Worm (Caenorhabditis elegans) whole organism, young adult: ENCODE results near the gene phf-14.

Experiments
- B0336.3 ChIP-seq: fragments of 200-800 bp; sonication (Bioruptor generic); IDR thresholded peaks from 2 replicates; pipeline ENCODE4 v1.3.6; 2022; ENCODE audit warnings: missing genetic modification characterization, missing compliant biosample characterization
- D2030.7 ChIP-seq: fragments of 200-800 bp; sonication (Bioruptor generic); IDR thresholded peaks from 2 replicates; pipeline ENCODE4 v1.3.6; 2022; ENCODE audit warnings: missing genetic modification reagents, missing genetic modification characterization, missing compliant biosample characterization
- F10E7.11 ChIP-seq: sonication (generic microtip); optimal IDR thresholded peaks from 2 replicates; lab custom pipeline; 2017; ENCODE audit warnings: mild to moderate bottlenecking, missing genetic modification characterization, moderate library complexity, missing compliant biosample characterization
- F33H1.4 ChIP-seq: fragments of 200-800 bp; sonication (Bioruptor generic); IDR thresholded peaks from 2 replicates; pipeline ENCODE4 v1.3.6; 2022; ENCODE audit warnings: missing genetic modification reagents, missing genetic modification characterization, missing compliant biosample characterization
- F37B4.10 ChIP-seq: fragments of 200-800 bp; sonication (Bioruptor generic); IDR thresholded peaks from 2 replicates; pipeline ENCODE4 v1.3.6; 2022; ENCODE audit warnings: missing genetic modification characterization, missing compliant biosample characterization
- F55B11.4 ChIP-seq: sonication (generic microtip); optimal IDR thresholded peaks from 2 replicates; lab custom pipeline; 2016; ENCODE audit warnings: missing compliant biosample characterization, missing genetic modification characterization, borderline replicate concordance; ENCODE audit not compliant: insufficient read depth
- F57C9.4 ChIP-seq: sonication (generic microtip); optimal IDR thresholded peaks from 2 replicates; lab custom pipeline; 2017; ENCODE audit warnings: mild to moderate bottlenecking, missing genetic modification characterization, missing compliant biosample characterization
- T26A5.8 ChIP-seq: sonication (generic microtip); optimal IDR thresholded peaks from 2 replicates; lab custom pipeline; 2016; ENCODE audit warnings: missing genetic modification characterization, missing compliant biosample characterization
- Y53F4B.3 ChIP-seq: fragments of 200-800 bp; sonication (Bioruptor generic); IDR thresholded peaks from 2 replicates; pipeline ENCODE4 v1.3.6; 2022; ENCODE audit warnings: missing genetic modification reagents, missing genetic modification characterization, missing compliant biosample characterization
- Y79H2A.3 ChIP-seq: fragments of 200-800 bp; sonication (Bioruptor generic); conservative IDR thresholded peaks from 2 replicates; pipeline ENCODE4 v1.3.6; 2022; ENCODE audit warnings: missing genetic modification reagents, missing genetic modification characterization, missing compliant biosample characterization
- ZK185.1 ChIP-seq: sonication (generic microtip); optimal IDR thresholded peaks from 2 replicates; lab custom pipeline; 2016; ENCODE audit warnings: mild to moderate bottlenecking, missing genetic modification characterization, missing compliant biosample characterization; ENCODE audit not compliant: poor library complexity, severe bottlenecking
- akir-1 ChIP-seq: fragments of 200-800 bp; sonication (Bioruptor generic); optimal IDR thresholded peaks from 2 replicates; lab custom pipeline; 2018; ENCODE audit warnings: mild to moderate bottlenecking, missing genetic modification characterization, moderate library complexity, missing compliant biosample characterization
- aptf-2 ChIP-seq: fragments of 200-800 bp; sonication (Bioruptor generic); conservative IDR thresholded peaks from 2 replicates; pipeline ENCODE4 v1.3.6; 2022; ENCODE audit warnings: missing genetic modification reagents, missing genetic modification characterization, missing compliant biosample characterization
- athp-1 ChIP-seq: sonication (generic microtip); optimal IDR thresholded peaks from 2 replicates; lab custom pipeline; 2017; ENCODE audit warnings: mild to moderate bottlenecking, missing genetic modification characterization, missing compliant biosample characterization
- attf-5 ChIP-seq: fragments of 200-800 bp; sonication (Bioruptor generic); optimal IDR thresholded peaks from 2 replicates; lab custom pipeline; 2018; ENCODE audit warnings: mild to moderate bottlenecking, missing genetic modification characterization, missing compliant biosample characterization
- attf-6 ChIP-seq: fragments of 200-800 bp; sonication (Bioruptor generic); IDR thresholded peaks from 2 replicates; pipeline ENCODE4 v1.3.6; 2022; ENCODE audit warnings: missing genetic modification reagents, missing genetic modification characterization, missing compliant biosample characterization
- ccch-3 ChIP-seq: fragments of 200-800 bp; sonication (Bioruptor generic); optimal IDR thresholded peaks from 2 replicates; lab custom pipeline; 2018; ENCODE audit warnings: mild to moderate bottlenecking, missing genetic modification characterization, missing compliant biosample characterization
- cebp-1 ChIP-seq, 2 experiments: fragments of 200-800 bp in 1 of 2; sonication (Bioruptor generic) in 1 of 2; sonication (generic microtip) in 1 of 2; IDR thresholded peaks in 1 of 2; optimal IDR thresholded peaks in 1 of 2; 2 replicates each; pipeline versions ENCODE4 v1.3.6 to Lab custom; 2017 to 2022; ENCODE audit warnings: missing compliant biosample characterization in 2 of 2, missing genetic modification characterization in 2 of 2, mild to moderate bottlenecking in 1 of 2, missing genetic modification reagents in 1 of 2, moderate library complexity in 1 of 2
- ceh-100 ChIP-seq: fragments of 200-800 bp; sonication (Bioruptor generic); IDR thresholded peaks from 2 replicates; pipeline ENCODE4 v1.3.6; 2022; ENCODE audit warnings: missing genetic modification reagents, missing genetic modification characterization, missing compliant biosample characterization
- ceh-27 ChIP-seq: fragments of 200-800 bp; sonication (Bioruptor generic); optimal IDR thresholded peaks from 2 replicates; lab custom pipeline; 2018; ENCODE audit warnings: mild to moderate bottlenecking, missing genetic modification characterization, moderate library complexity, missing compliant biosample characterization
- chd-7 ChIP-seq: sonication (generic microtip); optimal IDR thresholded peaks from 2 replicates; lab custom pipeline; 2016; ENCODE audit warnings: mild to moderate bottlenecking, missing genetic modification characterization, moderate library complexity, missing compliant biosample characterization
- die-1 ChIP-seq: sonication (generic microtip); optimal IDR thresholded peaks from 2 replicates; lab custom pipeline; 2016; ENCODE audit warnings: missing genotype, mild to moderate bottlenecking, missing genetic modification characterization, missing compliant biosample characterization
- dox-1 ChIP-seq: fragments of 200-800 bp; sonication (Bioruptor generic); IDR thresholded peaks from 2 replicates; pipeline ENCODE4 v1.3.6; 2022; ENCODE audit warnings: missing genetic modification reagents, missing genetic modification characterization, missing compliant biosample characterization
- ekl-4 ChIP-seq: fragments of 200-800 bp; sonication (Bioruptor generic); IDR thresholded peaks from 2 replicates; pipeline ENCODE4 v1.3.6; 2022; ENCODE audit warnings: missing genetic modification reagents, missing genetic modification characterization, missing compliant biosample characterization
- him-1 ChIP-seq: sonication (generic microtip); optimal IDR thresholded peaks from 2 replicates; lab custom pipeline; 2016; ENCODE audit warnings: missing genotype, missing genetic modification reagents, missing genetic modification characterization, missing compliant biosample characterization
- hrde-1 ChIP-seq: sonication (generic microtip); optimal IDR thresholded peaks from 2 replicates; lab custom pipeline; 2016; ENCODE audit warnings: missing genetic modification characterization, mild to moderate bottlenecking, missing compliant biosample characterization, moderate library complexity, missing genotype, missing genetic modification reagents, borderline replicate concordance
- let-526 ChIP-seq: fragments of 200-800 bp; sonication (Bioruptor generic); IDR thresholded peaks from 2 replicates; pipeline ENCODE4 v1.3.6; 2022; ENCODE audit warnings: missing genetic modification reagents, missing genetic modification characterization, missing compliant biosample characterization
- lin-35 ChIP-seq, 3 experiments: fragments of 150-350 bp in 2 of 3; sonication (generic microtip) in 1 of 3; optimal IDR thresholded peaks; 2 replicates each; lab custom pipeline; 2014 to 2018; ENCODE audit warnings: missing biosample characterization in 3 of 3, missing genetic modification characterization in 3 of 3, missing genetic modification reagents in 3 of 3
- lsy-27 ChIP-seq: sonication (generic microtip); optimal IDR thresholded peaks from 2 replicates; lab custom pipeline; 2017; ENCODE audit warnings: missing genetic modification characterization, mild to moderate bottlenecking, missing compliant biosample characterization, antibody characterized with exemption, missing genotype, borderline replicate concordance; ENCODE audit not compliant: insufficient read depth
- madf-10 ChIP-seq: sonication (generic microtip); optimal IDR thresholded peaks from 2 replicates; lab custom pipeline; 2016; ENCODE audit warnings: mild to moderate bottlenecking, missing genetic modification characterization, missing compliant biosample characterization
- madf-6 ChIP-seq: fragments of 200-800 bp; sonication (Bioruptor generic); IDR thresholded peaks from 2 replicates; pipeline ENCODE4 v1.3.6; 2022; ENCODE audit warnings: missing genetic modification reagents, missing genetic modification characterization, missing compliant biosample characterization
- mel-28 ChIP-seq: sonication (generic microtip); optimal IDR thresholded peaks from 2 replicates; lab custom pipeline; 2016; ENCODE audit warnings: borderline replicate concordance, mild to moderate bottlenecking, missing genetic modification characterization, missing compliant biosample characterization
- nfya-1 ChIP-seq: sonication (generic microtip); optimal IDR thresholded peaks from 2 replicates; lab custom pipeline; 2017; ENCODE audit warnings: antibody characterized with exemption, missing compliant biosample characterization, missing genetic modification characterization, borderline replicate concordance; ENCODE audit not compliant: insufficient read depth
- nhr-179 ChIP-seq: sonication (generic microtip); optimal IDR thresholded peaks from 2 replicates; lab custom pipeline; 2016; ENCODE audit warnings: mild to moderate bottlenecking, missing genetic modification characterization, missing compliant biosample characterization
- pha-4 ChIP-seq: fragments of 150-350 bp; sonication (generic microtip); optimal IDR thresholded peaks from 2 replicates; lab custom pipeline; 2014; ENCODE audit warnings: missing biosample characterization, missing genetic modification reagents, missing genetic modification characterization
- sea-2 ChIP-seq: fragments of 200-800 bp; sonication (Bioruptor generic); IDR thresholded peaks from 2 replicates; pipeline ENCODE4 v1.3.6; 2022; ENCODE audit warnings: missing genetic modification characterization, missing compliant biosample characterization
- snpc-3.4 ChIP-seq: sonication (generic microtip); optimal IDR thresholded peaks from 2 replicates; lab custom pipeline; 2017; ENCODE audit warnings: missing genetic modification characterization, mild to moderate bottlenecking, missing compliant biosample characterization, antibody characterized with exemption, moderate library complexity, missing genotype, missing genetic modification reagents
- snpc-4 ChIP-seq, 5 experiments: fragments of 150-350 bp in 1 of 5; sonication (generic microtip) in 4 of 5; optimal IDR thresholded peaks; 2 replicates each; lab custom pipeline; 2014 to 2018; ENCODE audit warnings: missing genetic modification characterization in 5 of 5, missing biosample characterization in 3 of 5, antibody characterized with exemption in 2 of 5, mild to moderate bottlenecking in 2 of 5, missing compliant biosample characterization in 2 of 5, missing genotype in 2 of 5, moderate library complexity in 2 of 5, missing genetic modification reagents in 1 of 5
- somi-1 ChIP-seq: fragments of 200-800 bp; sonication (Bioruptor generic); optimal IDR thresholded peaks from 2 replicates; lab custom pipeline; 2018; ENCODE audit warnings: mild to moderate bottlenecking, missing genetic modification characterization, missing compliant biosample characterization
- tbp1 ChIP-seq: fragments of 200-800 bp; sonication (Bioruptor generic); optimal IDR thresholded peaks from 2 replicates; lab custom pipeline; 2018; ENCODE audit warnings: mild to moderate bottlenecking, missing genetic modification characterization, missing compliant biosample characterization
- tbx-9 ChIP-seq: sonication (generic microtip); optimal IDR thresholded peaks from 2 replicates; lab custom pipeline; 2016; ENCODE audit warnings: borderline replicate concordance, missing genetic modification characterization, inconsistent platforms, missing compliant biosample characterization
- xnd-1 ChIP-seq: sonication (generic microtip); optimal IDR thresholded peaks from 2 replicates; lab custom pipeline; 2016; ENCODE audit warnings: missing genotype, missing genetic modification reagents, missing genetic modification characterization, missing compliant biosample characterization
- zfh-2 ChIP-seq: fragments of 200-800 bp; sonication (Bioruptor generic); conservative IDR thresholded peaks from 2 replicates; pipeline ENCODE4 v1.3.6; 2022; ENCODE audit warnings: missing genetic modification reagents, missing genetic modification characterization, missing compliant biosample characterization
- ztf-18 ChIP-seq: sonication (generic microtip); optimal IDR thresholded peaks from 2 replicates; lab custom pipeline; 2016; ENCODE audit warnings: missing genotype, mild to moderate bottlenecking, missing genetic modification characterization, missing compliant biosample characterization
- ztf-25 ChIP-seq: fragments of 200-800 bp; sonication (Bioruptor generic); IDR thresholded peaks from 2 replicates; pipeline ENCODE4 v1.3.6; 2022; ENCODE audit warnings: missing genetic modification reagents, missing genetic modification characterization, missing compliant biosample characterization

Gene phf-14

ce11 chrV:17871049-17871448 is at the start of gene phf-14 (continued):
- no peak for TF ChIP-seq lsy-27
- TF ChIP-seq Y53F4B.3 (GFP tag; lab: Robert Waterston, UW), result no peak
- no peak for TF ChIP-seq ceh-100
- no peak for TF ChIP-seq F55B11.4
- peak; percentile 49 for TF ChIP-seq D2030.7 (GFP tag; lab: Robert Waterston, UW)
- no peak for TF ChIP-seq madf-10 (tag; lab: Kevin White, UChicago)
- no peak for TF ChIP-seq F37B4.10
- TF ChIP-seq zfh-2 (GFP tag; lab: Robert Waterston, UW), result no peak
- TF ChIP-seq sea-2, result no peak
- TF ChIP-seq F10E7.11, result no peak
- no peak for TF ChIP-seq B0336.3 (GFP tag; lab: Robert Waterston, UW)
- TF ChIP-seq dox-1 (GFP tag; lab: Robert Waterston, UW), result no peak
- TF ChIP-seq cebp-1 (GFP tag; IDR thresholded peaks at IDR 0.05; lab: Robert Waterston, UW), result no peak
- peak; percentile 27 for TF ChIP-seq cebp-1 (tag; optimal IDR thresholded peaks at IDR 0.05; lab: Kevin White, UChicago)
- no peak for TF ChIP-seq T26A5.8 (tag; lab: Kevin White, UChicago)
- TF ChIP-seq athp-1, result no peak
- TF ChIP-seq F57C9.4 (tag; lab: Kevin White, UChicago), result no peak
- TF ChIP-seq pha-4 (tag; lab: Kevin White, UChicago), result no peak
- no peak for TF ChIP-seq let-526 (GFP tag; lab: Robert Waterston, UW)
- TF ChIP-seq tbp1, result peak; percentile 27
- TF ChIP-seq hrde-1 (tag; lab: Kevin White, UChicago), result no peak
- TF ChIP-seq nfya-1 (tag; lab: Kevin White, UChicago), result no peak
- peak in 1 of 3 experiments; percentile 24 for TF ChIP-seq lin-35 (GFP tag; optimal IDR thresholded peaks at IDR 0.05; lab: Kevin White, UChicago)
- no peak for TF ChIP-seq ceh-27 (GFP tag; lab: Kevin White, UChicago)
- peak; percentile 31 for TF ChIP-seq snpc-3.4
- peak; percentile 47 for TF ChIP-seq attf-5 (GFP tag; lab: Kevin White, UChicago)
- no peak for TF ChIP-seq Y79H2A.3 (GFP tag; lab: Robert Waterston, UW)
- no peak for TF ChIP-seq somi-1 (GFP tag; lab: Kevin White, UChicago)
- no peak for TF ChIP-seq akir-1 (GFP tag; lab: Kevin White, UChicago)
- TF ChIP-seq ccch-3 (GFP tag; lab: Kevin White, UChicago), result no peak
- no peak for TF ChIP-seq mel-28 (tag; lab: Kevin White, UChicago)
- no peak for TF ChIP-seq xnd-1 (tag; lab: Kevin White, UChicago)
- peak; percentile 76 for TF ChIP-seq madf-6 (GFP tag; lab: Robert Waterston, UW)
- TF ChIP-seq nhr-179 (tag; lab: Kevin White, UChicago), result no peak
- no peak for TF ChIP-seq ekl-4 (GFP tag; lab: Robert Waterston, UW)
- TF ChIP-seq him-1 (tag; lab: Kevin White, UChicago), result no peak
- no peak for TF ChIP-seq tbx-9 (tag; lab: Kevin White, UChicago)
- TF ChIP-seq ztf-25 (GFP tag; lab: Robert Waterston, UW), result no peak
- no peak for TF ChIP-seq ztf-18 (tag; lab: Kevin White, UChicago)
- peak; percentile 40; the same call in 1 of the 2 replicates for TF ChIP-seq attf-6 (GFP tag; lab: Robert Waterston, UW)
- no peak for TF ChIP-seq ZK185.1 (tag; lab: Kevin White, UChicago)
- no peak for TF ChIP-seq chd-7 (tag; lab: Kevin White, UChicago)
- TF ChIP-seq aptf-2 (GFP tag; lab: Robert Waterston, UW), result no peak
- TF ChIP-seq die-1 (tag; lab: Kevin White, UChicago), result no peak
- TF ChIP-seq snpc-4 (GFP tag; optimal IDR thresholded peaks at IDR 0.05; lab: Kevin White, UChicago), result no peak
- peak; percentile 18 to 50 (median 38) for TF ChIP-seq snpc-4 (tag; optimal IDR thresholded peaks at IDR 0.05; lab: Kevin White, UChicago)
- TF ChIP-seq F33H1.4, result no peak
